Worm (Caenorhabditis elegans): ENCODE measurements around the gene dod-3.

DNA sequence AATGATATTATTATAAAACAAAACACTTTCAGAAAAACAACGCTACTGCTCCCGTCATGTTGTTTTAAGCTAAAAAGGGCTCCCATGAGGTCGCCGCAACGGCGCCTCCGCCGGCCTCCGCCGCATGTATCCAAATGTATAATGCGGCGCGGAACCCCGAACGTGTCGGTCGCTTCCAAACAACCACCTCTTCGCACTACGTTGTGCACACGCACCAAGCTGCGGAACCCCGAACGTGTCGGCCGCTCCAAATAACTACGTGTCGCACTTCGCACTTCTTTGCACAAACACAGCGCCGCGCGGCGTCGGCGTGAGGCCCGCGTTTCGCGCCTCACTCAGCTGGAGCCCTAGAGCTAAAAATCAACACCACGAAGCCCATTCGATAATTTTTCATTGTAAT is 14.0 kb downstream of the dod-3 start:
- TF ChIP-seq nhr-48 (tag; optimal IDR thresholded peaks at IDR 0.05) (no peak), dve-1 (tag; optimal IDR thresholded peaks at IDR 0.05; ENCODE audit: insufficient read depth) (no peak), nhr-77 (tag; optimal IDR thresholded peaks at IDR 0.05) (no peak)
